Worm (Caenorhabditis elegans): ENCODE measurements around the gene F13A7.12.

DNA sequence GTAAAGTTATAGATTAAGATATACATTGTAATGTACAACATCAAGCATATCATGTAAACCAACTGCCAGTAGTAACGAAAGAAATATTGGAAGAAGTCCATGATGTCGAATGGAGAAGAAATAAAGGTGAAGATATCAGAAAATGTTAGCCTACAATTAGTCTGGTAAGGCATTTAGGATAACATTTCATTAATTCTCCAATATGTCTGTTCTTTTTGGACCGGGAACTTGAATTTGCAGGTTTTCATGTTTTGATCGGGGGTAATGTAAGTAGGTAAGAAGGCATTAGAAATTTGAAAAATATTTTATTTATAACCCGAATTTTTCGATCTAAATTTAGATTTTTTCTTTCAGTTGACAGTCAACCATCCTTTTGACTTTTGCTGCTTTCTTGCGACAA, 2.1 kb upstream of the F13A7.12 start, which contains the start of gene srd-63:
- no peak for TF ChIP-seq zag-1 (tag; optimal IDR thresholded peaks at IDR 0.05)
- TF ChIP-seq mbf-1 (tag; optimal IDR thresholded peaks at IDR 0.05) = no peak
- no peak for TF ChIP-seq unc-55 (GFP tag; optimal IDR thresholded peaks at IDR 0.05)
- TF ChIP-seq ztf-4 (tag; optimal IDR thresholded peaks at IDR 0.05) = no peak
- no peak for TF ChIP-seq ceh-82 (tag; optimal IDR thresholded peaks at IDR 0.05)
- no peak for TF ChIP-seq R02D3.7 (tag; optimal IDR thresholded peaks at IDR 0.05)
- TF ChIP-seq mab-5 (tag; optimal IDR thresholded peaks at IDR 0.05) = no peak
- no peak for TF ChIP-seq nhr-12 (tag; optimal IDR thresholded peaks at IDR 0.05)

Data from whole organism, L2 larva.